Worm (Caenorhabditis elegans): ENCODE measurements around the gene F46B3.9.

DNA sequence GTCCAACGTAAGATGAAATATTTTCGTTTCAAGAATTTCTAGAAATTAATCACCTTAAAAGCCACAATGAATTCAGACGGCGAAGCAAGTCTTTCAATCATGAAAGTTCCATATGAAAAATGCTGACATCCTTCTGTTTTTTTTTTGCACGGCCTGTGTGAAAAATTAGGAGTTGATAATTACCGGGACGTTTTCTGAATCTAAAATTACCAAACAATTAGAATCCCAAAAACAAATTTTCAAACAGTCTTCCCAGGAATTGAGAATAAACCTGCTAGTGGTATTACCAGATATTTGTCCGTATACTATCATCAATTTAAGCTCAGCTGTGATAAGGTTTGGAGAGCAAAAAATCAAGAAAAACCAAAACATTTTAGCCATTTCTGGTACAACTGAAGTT lies 12.4 kb upstream of the F46B3.9 start, which contains the start of gene Y44A6B.3:
- TF ChIP-seq skn-1 (tag; optimal IDR thresholded peaks at IDR 0.05) = no peak
- TF ChIP-seq mxl-2 (GFP tag; conservative IDR thresholded peaks at IDR 0.05) = no peak

Data from whole organism, L4 larva.